Fruit fly (Drosophila melanogaster): Measurements from ENCODE around the gene CG12231.

Gene CG12231

DNA sequence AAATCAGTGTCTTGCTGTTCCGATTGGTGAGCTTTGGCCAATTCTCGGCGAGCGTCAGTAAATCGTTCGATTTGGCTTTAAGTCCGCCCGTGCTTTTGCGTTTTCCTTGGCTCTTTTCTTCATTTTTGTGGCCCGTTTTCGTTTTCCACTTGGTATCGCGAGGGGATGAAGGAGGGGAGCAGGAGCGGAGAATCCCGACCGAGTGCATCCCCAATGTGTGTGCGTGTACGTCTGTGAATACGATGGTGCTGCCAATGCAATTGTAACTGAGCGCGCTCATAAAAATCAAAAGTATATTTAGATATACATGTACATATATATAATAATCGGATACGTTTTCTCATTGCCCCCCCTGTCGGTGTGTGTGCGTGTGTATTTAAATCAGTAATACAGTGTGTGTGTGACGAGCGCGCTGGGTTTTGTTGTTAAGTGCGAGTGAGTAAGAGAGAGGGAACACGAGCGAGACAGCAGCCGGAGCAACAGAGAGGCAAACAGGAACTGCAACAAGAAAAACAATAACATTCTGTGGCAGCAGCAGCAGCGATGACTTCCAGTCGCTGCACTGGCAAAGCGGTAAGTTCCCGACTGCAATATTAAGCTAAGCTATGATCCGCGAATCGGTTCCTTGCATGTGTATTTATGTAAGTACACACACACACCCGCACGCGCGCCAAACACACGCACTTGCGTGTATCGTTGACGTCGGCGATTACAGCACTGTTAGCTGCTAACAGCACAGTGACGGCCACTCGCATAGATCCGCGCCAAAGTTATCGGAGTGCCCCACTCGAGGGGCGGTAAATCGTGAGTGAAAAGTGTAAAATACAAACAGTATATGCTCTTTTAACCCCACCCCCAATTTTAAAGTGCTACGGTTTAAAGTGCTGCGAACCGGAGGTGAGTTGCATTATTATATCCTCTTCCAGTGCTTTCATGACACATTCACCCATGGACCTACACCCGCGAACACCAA lies 35.6 kb downstream of the CG12231 start:
- TF ChIP-seq Hr96 (GFP tag; optimal IDR thresholded peaks at IDR 0.05) (no peak), Mnt (GFP tag; optimal IDR thresholded peaks at IDR 0.05) (peak; percentile 17), Clk (GFP tag; optimal IDR thresholded peaks at IDR 0.05) (no peak), CG7101 (tag; optimal IDR thresholded peaks at IDR 0.05) (peak; percentile 30), tj (GFP tag; optimal IDR thresholded peaks at IDR 0.05) (peak; percentile 92), CG12768 (GFP tag; optimal IDR thresholded peaks at IDR 0.05) (peak; percentile 22)

DNA sequence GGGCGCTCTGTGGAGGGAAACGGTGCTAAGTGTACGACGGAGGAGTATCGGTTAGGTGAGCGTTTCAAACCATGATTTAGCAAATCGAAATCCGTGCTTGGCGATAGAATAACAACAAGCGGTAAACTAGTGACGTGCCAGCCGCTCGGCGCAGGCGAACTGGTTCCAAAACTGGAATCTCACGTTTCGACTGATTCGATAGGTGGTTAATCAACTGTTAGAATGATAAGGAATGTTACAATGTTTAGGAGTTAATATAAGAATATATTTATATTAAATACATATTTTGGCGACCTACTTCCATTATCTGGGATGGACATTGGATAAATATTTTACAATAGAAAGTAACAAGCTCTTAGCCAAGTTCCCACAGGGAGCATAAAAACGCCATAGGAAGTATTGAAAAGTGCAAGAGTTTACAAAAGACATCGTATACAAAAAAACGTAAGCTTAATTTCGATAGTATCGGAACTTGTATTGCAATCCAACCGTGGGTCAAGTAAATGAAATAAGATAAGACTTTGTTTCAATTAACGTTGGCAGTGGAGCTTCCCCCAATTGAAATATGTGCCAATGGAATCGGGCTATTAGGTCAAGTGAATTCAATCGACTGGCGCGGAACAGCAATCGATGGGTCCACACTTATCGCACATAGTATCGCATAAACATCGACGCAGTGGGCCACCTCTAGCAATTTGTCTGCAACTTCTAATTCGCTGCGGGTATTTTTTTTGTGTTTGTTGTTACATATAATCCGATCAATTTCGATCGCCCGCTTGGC lies 36.5 kb downstream of the CG12231 start, which contains the start of the genes ksh, CG14200 and Pfrx:
Gene ksh, minus strand, starts transcription at position 163 of the 781 bp plus-strand sequence.
Gene CG14200, plus strand, starts transcription at position 676 of the 781 bp plus-strand sequence.
Gene Pfrx, plus strand, starts transcription at position 676 of the 781 bp plus-strand sequence.
- peak; percentile 9 for TF ChIP-seq ovo (GFP tag; optimal IDR thresholded peaks at IDR 0.05)
- no peak for TF ChIP-seq CG14711 (tag; optimal IDR thresholded peaks at IDR 0.05)
- TF ChIP-seq CG7101 (tag; optimal IDR thresholded peaks at IDR 0.05): peak; percentile 10
- peak; percentile 72 for TF ChIP-seq CG1620 (GFP tag; optimal IDR thresholded peaks at IDR 0.05)
- peak; percentile 34 for TF ChIP-seq toe (GFP tag; optimal IDR thresholded peaks at IDR 0.05)
- peak; percentile 8 for TF ChIP-seq bab1 (GFP tag; optimal IDR thresholded peaks at IDR 0.05)

DNA sequence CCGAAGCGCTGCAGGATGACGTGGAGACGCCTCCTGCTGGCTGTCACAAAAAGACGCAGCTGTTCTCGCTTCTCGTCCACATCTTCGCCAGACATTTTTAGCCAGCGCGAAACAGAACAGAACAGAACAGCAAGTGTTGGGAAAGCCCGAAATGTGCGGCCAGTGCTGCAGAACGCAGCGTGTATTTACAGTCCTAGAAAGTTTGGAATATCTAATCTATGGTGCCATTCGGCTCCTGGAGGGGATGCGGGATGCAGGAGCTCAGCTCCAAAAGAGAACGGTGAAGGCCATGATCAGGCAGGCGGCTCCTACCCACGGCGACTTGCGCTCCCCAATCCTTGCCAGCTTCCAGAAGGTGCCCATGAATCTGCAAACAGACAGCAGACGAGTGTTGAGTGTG lies 37.3 kb downstream of the CG12231 start, which contains the start of gene CG12204:
Gene CG12204, minus strand, starts transcription at position 117 of the 400 bp plus-strand sequence.
- peak; percentile 20 for TF ChIP-seq CG12768 (GFP tag; optimal IDR thresholded peaks at IDR 0.05)
- TF ChIP-seq CG14711 (tag; optimal IDR thresholded peaks at IDR 0.05): peak; percentile 16
- TF ChIP-seq pad (GFP tag; optimal IDR thresholded peaks at IDR 0.05): peak; percentile 61
- TF ChIP-seq ovo (GFP tag; optimal IDR thresholded peaks at IDR 0.05): no peak
- no peak for TF ChIP-seq CG7045 (GFP tag; optimal IDR thresholded peaks at IDR 0.05)
- TF ChIP-seq CG7101 (tag; optimal IDR thresholded peaks at IDR 0.05): peak; percentile 33
- peak; percentile 47 for TF ChIP-seq CG1620 (GFP tag; optimal IDR thresholded peaks at IDR 0.05)
- TF ChIP-seq Clk (GFP tag; optimal IDR thresholded peaks at IDR 0.05): no peak
- TF ChIP-seq Crg-1 (GFP tag; optimal IDR thresholded peaks at IDR 0.05): peak; percentile 6
- TF ChIP-seq Mnt (GFP tag; optimal IDR thresholded peaks at IDR 0.05): peak; percentile 59
- TF ChIP-seq kay (GFP tag; ENCODE audit: borderline replicate concordance): no peak
- no peak for TF ChIP-seq Hr96 (GFP tag; optimal IDR thresholded peaks at IDR 0.05)
- peak; percentile 29 for TF ChIP-seq CG11617 (GFP tag; optimal IDR thresholded peaks at IDR 0.05)

DNA sequence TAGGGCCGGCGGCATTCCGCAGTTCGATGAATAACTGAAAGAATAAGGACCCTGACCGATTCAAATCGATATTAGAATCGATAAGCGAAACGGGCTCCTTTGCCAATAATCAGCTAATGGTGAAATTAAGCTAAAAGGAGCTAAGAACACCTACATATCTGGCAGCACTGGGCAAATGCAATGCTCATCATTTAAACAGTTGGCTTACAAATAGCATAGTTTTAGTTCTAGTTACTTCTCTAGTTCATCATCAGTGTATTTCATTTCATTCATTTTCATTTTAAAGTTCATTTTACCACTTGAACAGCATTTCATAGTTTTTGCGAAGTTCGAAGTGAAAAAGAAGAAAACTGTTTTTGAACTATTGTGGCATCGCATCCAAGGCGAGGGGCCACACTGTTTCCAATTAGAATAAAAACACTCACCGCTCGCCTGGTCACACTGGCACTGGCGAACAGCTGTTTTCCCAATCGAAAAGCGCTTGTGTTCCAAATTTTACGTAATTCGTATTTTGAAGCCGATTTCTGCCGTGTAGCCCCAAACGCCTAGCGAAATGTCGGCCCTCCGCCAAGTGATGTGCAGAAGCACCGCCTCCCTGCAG lies 39.5 kb downstream of the CG12231 start, which contains the start of the genes pcm and ND-18:
Gene pcm, minus strand, starts transcription at position 28 of the 601 bp plus-strand sequence.
Gene ND-18, plus strand, starts transcription at position 438 of the 601 bp plus-strand sequence.
- TF ChIP-seq CG11617 (GFP tag; optimal IDR thresholded peaks at IDR 0.05) (peak; percentile 15), Mnt (GFP tag; optimal IDR thresholded peaks at IDR 0.05) (peak; percentile 66), bab1 (GFP tag; optimal IDR thresholded peaks at IDR 0.05) (peak; percentile 15), cic (GFP tag; optimal IDR thresholded peaks at IDR 0.05) (no peak), Clk (GFP tag; optimal IDR thresholded peaks at IDR 0.05) (no peak), ovo (GFP tag; optimal IDR thresholded peaks at IDR 0.05) (peak; percentile 16), tj (GFP tag; optimal IDR thresholded peaks at IDR 0.05) (peak; percentile 49)

DNA sequence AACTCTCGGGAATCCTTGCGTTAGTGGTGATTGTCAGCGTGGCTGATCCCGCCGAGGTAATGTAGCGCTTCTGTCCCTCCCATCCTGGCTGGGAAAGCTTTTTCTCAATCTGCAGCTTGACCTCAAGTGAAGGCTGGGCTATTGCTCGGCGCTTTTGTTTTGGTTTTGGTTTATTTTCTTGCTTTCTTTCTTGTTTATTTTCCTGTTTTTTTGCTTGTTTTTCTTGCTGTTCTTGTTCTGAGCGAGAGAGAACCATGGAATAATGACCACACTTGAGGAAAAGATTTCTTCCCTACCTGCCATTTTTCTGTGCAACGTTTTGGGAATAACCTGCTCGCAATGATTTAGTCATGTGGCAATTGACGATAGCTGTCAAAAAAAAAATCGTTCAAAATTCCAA lies 46.5 kb downstream of the CG12231 start:
- no peak for TF ChIP-seq CG11617 (GFP tag; optimal IDR thresholded peaks at IDR 0.05)
- TF ChIP-seq CG7101 (tag; optimal IDR thresholded peaks at IDR 0.05): no peak
- no peak for TF ChIP-seq CG7045 (GFP tag; optimal IDR thresholded peaks at IDR 0.05)
- TF ChIP-seq Mnt (GFP tag; optimal IDR thresholded peaks at IDR 0.05): no peak
- no peak for TF ChIP-seq kay (GFP tag; ENCODE audit: borderline replicate concordance)
- no peak for TF ChIP-seq CG12768 (GFP tag; optimal IDR thresholded peaks at IDR 0.05)
- TF ChIP-seq pad (GFP tag; optimal IDR thresholded peaks at IDR 0.05): no peak
- no peak for TF ChIP-seq cnc (optimal IDR thresholded peaks at IDR 0.05)
- no peak for TF ChIP-seq ovo (GFP tag; optimal IDR thresholded peaks at IDR 0.05)
- TF ChIP-seq CG5204 (GFP tag; optimal IDR thresholded peaks at IDR 0.05): no peak
- TF ChIP-seq bab1 (GFP tag; optimal IDR thresholded peaks at IDR 0.05): no peak
- no peak for TF ChIP-seq CG1620 (GFP tag; optimal IDR thresholded peaks at IDR 0.05)
- TF ChIP-seq cic (GFP tag; optimal IDR thresholded peaks at IDR 0.05): no peak
- TF ChIP-seq toe (GFP tag; optimal IDR thresholded peaks at IDR 0.05): no peak
- TF ChIP-seq CG14711 (tag; optimal IDR thresholded peaks at IDR 0.05): no peak
- no peak for TF ChIP-seq Clk (GFP tag; optimal IDR thresholded peaks at IDR 0.05)
- no peak for TF ChIP-seq Crg-1 (GFP tag; optimal IDR thresholded peaks at IDR 0.05)
